Fruit fly (Drosophila melanogaster) whole organism, prepupa: Measurements from ENCODE around the gene SPARC.

Experiments
- Blimp-1 ChIP-seq: fragments of 200-800 bp; sonication (Bioruptor generic); optimal IDR thresholded peaks from 3 replicates; lab custom pipeline; 2017; ENCODE audit warnings: missing biosample characterization, missing genetic modification characterization, mild to moderate bottlenecking, moderate library complexity, missing genetic modification reagents
- CG10631 ChIP-seq: fragments of 200-800 bp; sonication (Bioruptor generic); optimal IDR thresholded peaks from 2 replicates; lab custom pipeline; 2016; ENCODE audit warnings: missing biosample characterization, missing genetic modification characterization
- CG10669 ChIP-seq: fragments of 200-800 bp; sonication (Bioruptor generic); optimal IDR thresholded peaks from 3 replicates; lab custom pipeline; 2018; ENCODE audit warnings: missing biosample characterization, mild to moderate bottlenecking, missing genetic modification characterization, moderate library complexity
- CG11294 ChIP-seq: fragments of 200-800 bp; sonication (Bioruptor generic); IDR thresholded peaks from 2 replicates; pipeline ENCODE4 v1.3.6; 2022; ENCODE audit warnings: missing biosample characterization, missing genetic modification characterization
- CG11762 ChIP-seq: fragments of 200-800 bp; sonication (Bioruptor generic); optimal IDR thresholded peaks from 3 replicates; lab custom pipeline; 2016; ENCODE audit warnings: missing biosample characterization, missing genetic modification characterization; ENCODE audit not compliant: insufficient read depth
- CG11902 ChIP-seq: fragments of 200-800 bp; sonication (Bioruptor generic); optimal IDR thresholded peaks from 3 replicates; lab custom pipeline; 2016; ENCODE audit warnings: missing biosample characterization, missing genetic modification characterization
- CG15336 ChIP-seq: fragments of 200-800 bp; sonication (Bioruptor generic); IDR thresholded peaks from 2 replicates; pipeline ENCODE4 v1.3.6; 2022; ENCODE audit warnings: missing biosample characterization, missing genetic modification characterization
- CG1621 ChIP-seq: fragments of 200-800 bp; sonication (Bioruptor generic); optimal IDR thresholded peaks from 3 replicates; lab custom pipeline; 2018; ENCODE audit warnings: missing biosample characterization, mild to moderate bottlenecking, missing genetic modification characterization
- CG3032 ChIP-seq: fragments of 200-800 bp; optimal IDR thresholded peaks from 2 replicates; lab custom pipeline; 2019; ENCODE audit warnings: missing biosample characterization, mild to moderate bottlenecking, missing genetic modification characterization, moderate library complexity
- CG31627 ChIP-seq: fragments of 200-800 bp; sonication (Bioruptor generic); optimal IDR thresholded peaks from 3 replicates; lab custom pipeline; 2016; ENCODE audit warnings: missing biosample characterization, missing genetic modification characterization
- CG32006 ChIP-seq: fragments of 200-800 bp; sonication (Bioruptor generic); optimal IDR thresholded peaks from 3 replicates; lab custom pipeline; 2017; ENCODE audit warnings: missing biosample characterization, mild to moderate bottlenecking, missing genetic modification characterization
- CG3919 ChIP-seq: fragments of 200-800 bp; sonication (Bioruptor generic); optimal IDR thresholded peaks from 3 replicates; lab custom pipeline; 2016; ENCODE audit warnings: missing biosample characterization, missing genetic modification characterization
- CG6163 ChIP-seq: fragments of 200-800 bp; sonication (Bioruptor generic); IDR thresholded peaks from 3 replicates; pipeline ENCODE4 v1.3.6; 2022; ENCODE audit warnings: missing biosample characterization, missing genetic modification characterization
- CG6792 ChIP-seq: fragments of 200-800 bp; sonication (Bioruptor generic); optimal IDR thresholded peaks from 3 replicates; lab custom pipeline; 2016; ENCODE audit warnings: missing biosample characterization, missing genetic modification characterization
- CG6808 ChIP-seq: fragments of 200-800 bp; sonication (Bioruptor generic); optimal IDR thresholded peaks from 3 replicates; lab custom pipeline; 2017; ENCODE audit warnings: missing biosample characterization, missing genetic modification characterization, mild to moderate bottlenecking, moderate library complexity, missing genetic modification reagents
- CG6854 ChIP-seq: fragments of 200-800 bp; sonication (Bioruptor generic); optimal IDR thresholded peaks from 2 replicates; lab custom pipeline; 2017; ENCODE audit warnings: missing biosample characterization, mild to moderate bottlenecking, missing genetic modification characterization
- CG7368 ChIP-seq: fragments of 200-800 bp; sonication (Bioruptor generic); optimal IDR thresholded peaks from 3 replicates; lab custom pipeline; 2016; ENCODE audit warnings: missing biosample characterization, missing genetic modification characterization
- CG8319 ChIP-seq: fragments of 200-800 bp; sonication (Bioruptor generic); optimal IDR thresholded peaks from 3 replicates; lab custom pipeline; 2016; ENCODE audit warnings: missing biosample characterization, missing genetic modification characterization
- CG8632 ChIP-seq: fragments of 200-800 bp; sonication (Bioruptor generic); optimal IDR thresholded peaks from 3 replicates; lab custom pipeline; 2016; ENCODE audit warnings: missing biosample characterization, missing genetic modification characterization
- CG9139 ChIP-seq: fragments of 200-800 bp; sonication (Bioruptor generic); optimal IDR thresholded peaks from 3 replicates; lab custom pipeline; 2017; ENCODE audit warnings: missing biosample characterization, mild to moderate bottlenecking, missing genetic modification characterization
- Eip75B ChIP-seq: fragments of 200-800 bp; sonication (Bioruptor generic); optimal IDR thresholded peaks from 3 replicates; lab custom pipeline; 2016; ENCODE audit warnings: missing biosample characterization, missing genetic modification characterization
- Eip78C ChIP-seq: fragments of 200-800 bp; sonication (Bioruptor generic); peaks from one replicate; lab custom pipeline; 2016; ENCODE audit warnings: missing biosample characterization, missing genetic modification characterization
- Eip93F ChIP-seq: fragments of 200-800 bp; sonication (Bioruptor generic); optimal IDR thresholded peaks from 2 replicates; lab custom pipeline; 2016; ENCODE audit warnings: missing biosample characterization, mild to moderate bottlenecking, missing genetic modification characterization
- Ets21C ChIP-seq: fragments of 200-800 bp; sonication (Bioruptor generic); optimal IDR thresholded peaks from 3 replicates; lab custom pipeline; 2016; ENCODE audit warnings: missing biosample characterization, missing genetic modification characterization
- Gug ChIP-seq: fragments of 200-800 bp; sonication (Bioruptor generic); IDR thresholded peaks from 2 replicates; pipeline ENCODE4 v1.3.6; 2022; ENCODE audit warnings: missing biosample characterization, missing genetic modification characterization
- Hr38 ChIP-seq: sonication (Bioruptor generic); optimal IDR thresholded peaks from 2 replicates; lab custom pipeline; 2016; ENCODE audit warnings: missing biosample characterization, missing genetic modification characterization
- Hr4 ChIP-seq: fragments of 200-800 bp; sonication (Bioruptor generic); optimal IDR thresholded peaks from 3 replicates; lab custom pipeline; 2016; ENCODE audit warnings: missing biosample characterization, missing genetic modification characterization
- Lpt ChIP-seq: fragments of 200-800 bp; sonication (Bioruptor generic); optimal IDR thresholded peaks from 3 replicates; lab custom pipeline; 2016; ENCODE audit warnings: missing biosample characterization, missing genetic modification characterization
- Met ChIP-seq: fragments of 200-800 bp; sonication (Bioruptor generic); optimal IDR thresholded peaks from 3 replicates; lab custom pipeline; 2016; ENCODE audit warnings: missing biosample characterization, missing genetic modification characterization
- OdsH ChIP-seq: fragments of 200-800 bp; sonication (Bioruptor generic); optimal IDR thresholded peaks from 3 replicates; lab custom pipeline; 2016; ENCODE audit warnings: missing biosample characterization, missing genetic modification characterization
- Smox ChIP-seq: fragments of 200-800 bp; sonication (Bioruptor generic); optimal IDR thresholded peaks from 3 replicates; lab custom pipeline; 2016; ENCODE audit warnings: missing biosample characterization, missing genetic modification characterization
- Sox102F ChIP-seq: fragments of 200-800 bp; sonication (Bioruptor generic); optimal IDR thresholded peaks from 2 replicates; lab custom pipeline; 2016; ENCODE audit warnings: missing biosample characterization, mild to moderate bottlenecking, missing genetic modification characterization
- Sox14 ChIP-seq: fragments of 200-800 bp; sonication (Bioruptor generic); optimal IDR thresholded peaks from 3 replicates; lab custom pipeline; 2016; ENCODE audit warnings: missing biosample characterization, missing genetic modification characterization
- achi ChIP-seq: fragments of 200-800 bp; sonication (Bioruptor generic); optimal IDR thresholded peaks from 3 replicates; lab custom pipeline; 2016; ENCODE audit warnings: missing biosample characterization, missing genetic modification characterization
- cyc ChIP-seq: fragments of 200-800 bp; sonication (Bioruptor generic); optimal IDR thresholded peaks from 3 replicates; lab custom pipeline; 2016; ENCODE audit warnings: missing biosample characterization, missing genetic modification characterization
- dac ChIP-seq: fragments of 200-800 bp; sonication (Bioruptor generic); optimal IDR thresholded peaks from 2 replicates; lab custom pipeline; 2017; ENCODE audit warnings: missing biosample characterization, mild to moderate bottlenecking, missing genetic modification characterization
- eg ChIP-seq: fragments of 200-800 bp; sonication (Bioruptor generic); IDR thresholded peaks from 3 replicates; pipeline ENCODE4 v1.3.6; 2022; ENCODE audit warnings: missing biosample characterization, missing genetic modification characterization
- fd59A ChIP-seq: fragments of 200-800 bp; sonication (Bioruptor generic); optimal IDR thresholded peaks from 2 replicates; lab custom pipeline; 2017; ENCODE audit warnings: missing biosample characterization, mild to moderate bottlenecking, missing genetic modification characterization, missing genetic modification reagents
- fd85E ChIP-seq: fragments of 200-800 bp; sonication (Bioruptor generic); optimal IDR thresholded peaks from 3 replicates; lab custom pipeline; 2016; ENCODE audit warnings: missing biosample characterization, missing genetic modification characterization
- net ChIP-seq: fragments of 200-800 bp; sonication (Bioruptor generic); optimal IDR thresholded peaks from 3 replicates; lab custom pipeline; 2016; ENCODE audit warnings: missing biosample characterization, missing genetic modification characterization
- spab ChIP-seq: fragments of 200-800 bp; sonication (Bioruptor generic); optimal IDR thresholded peaks from 2 replicates; lab custom pipeline; 2017; ENCODE audit warnings: missing biosample characterization, mild to moderate bottlenecking, missing genetic modification characterization, missing genetic modification reagents
- ss ChIP-seq, 2 experiments: fragments of 200-800 bp; sonication (Bioruptor generic); optimal IDR thresholded peaks; 2 replicates in 1 of 2; 3 replicates in 1 of 2; lab custom pipeline; 2017 to 2018; ENCODE audit warnings: mild to moderate bottlenecking in 2 of 2, missing biosample characterization in 2 of 2, missing genetic modification characterization in 2 of 2, moderate library complexity in 1 of 2
- svp ChIP-seq: fragments of 200-800 bp; sonication (Bioruptor generic); peaks from one replicate; lab custom pipeline; 2016; ENCODE audit warnings: missing biosample characterization, missing genetic modification characterization
- vri ChIP-seq: fragments of 200-800 bp; sonication (Bioruptor generic); optimal IDR thresholded peaks from 3 replicates; lab custom pipeline; 2016; ENCODE audit warnings: missing biosample characterization, mild to moderate bottlenecking, missing genetic modification characterization

The SPARC gene

dm6 chr3R:26899982-26900381 lies 28.2 kb upstream of the SPARC start (continued):
- TF ChIP-seq CG32006 (GFP tag; lab: Kevin White, UChicago) (peak; percentile 68), CG11762 (GFP tag; lab: Kevin White, UChicago) (peak; percentile 5)

- TF ChIP-seq CG11762 (GFP tag; lab: Kevin White, UChicago) (no peak), CG6792 (no peak), CG10631 (GFP tag; lab: Kevin White, UChicago) (no peak), net (GFP tag; lab: Kevin White, UChicago) (no peak), dac (GFP tag; lab: Kevin White, UChicago) (no peak), svp (no peak)
Measured at dm6 chr3R:26897302-26897701, 25.5 kb upstream of the SPARC start.

dm6 chr3R:26896260-26896659 lies 24.5 kb upstream of the SPARC start:
- TF ChIP-seq fd59A (GFP tag; lab: Kevin White, UChicago) (no peak), CG15336 (GFP tag; lab: Robert Waterston, UW) (0 out of 2 replicates have a peak, but pooled peaks have one; percentile 11), vri (peak; percentile 15)

- TF ChIP-seq CG8632 (GFP tag; lab: Kevin White, UChicago): peak; percentile 32
- TF ChIP-seq Met (GFP tag; lab: Kevin White, UChicago): peak; percentile 64
- TF ChIP-seq spab (GFP tag; lab: Kevin White, UChicago): peak; percentile 17
- TF ChIP-seq Hr38: no peak
- TF ChIP-seq CG6808 (GFP tag; lab: Kevin White, UChicago): no peak
- TF ChIP-seq Smox (GFP tag; lab: Kevin White, UChicago): peak; percentile 55
- no peak for TF ChIP-seq Blimp-1 (GFP tag; lab: Kevin White, UChicago)
- peak; percentile 61 for TF ChIP-seq CG3919 (GFP tag; lab: Kevin White, UChicago)
- peak; percentile 31; the same call in 1 of the 2 replicates for TF ChIP-seq Gug (GFP tag; lab: Robert Waterston, UW)
- peak; percentile 53 for TF ChIP-seq achi (GFP tag; lab: Kevin White, UChicago)
- peak; percentile 47 for TF ChIP-seq OdsH (GFP tag; lab: Kevin White, UChicago)
- TF ChIP-seq CG11902 (GFP tag; lab: Kevin White, UChicago): peak; percentile 4
- TF ChIP-seq Sox14 (GFP tag; lab: Kevin White, UChicago): peak; percentile 64
- peak; percentile 14 for TF ChIP-seq CG1621 (tag; lab: Kevin White, UChicago)
- TF ChIP-seq CG3032 (tag; lab: Kevin White, UChicago): no peak
- no peak for TF ChIP-seq fd85E (GFP tag; lab: Kevin White, UChicago)
- peak; percentile 54; the same call in 1 of the 3 replicates for TF ChIP-seq CG6163 (GFP tag; lab: Robert Waterston, UW)
- TF ChIP-seq CG9139 (GFP tag; lab: Kevin White, UChicago): no peak
- peak; percentile 35 for TF ChIP-seq net (GFP tag; lab: Kevin White, UChicago)
- peak; percentile 17 for TF ChIP-seq CG7368 (GFP tag; lab: Kevin White, UChicago)
- TF ChIP-seq Eip78C (GFP tag; lab: Kevin White, UChicago): peak; percentile 81
- TF ChIP-seq CG10669 (GFP tag; lab: Kevin White, UChicago): peak; percentile 11
- no peak for TF ChIP-seq fd59A (GFP tag; lab: Kevin White, UChicago)
- peak; percentile 8 for TF ChIP-seq Hr4 (GFP tag; lab: Kevin White, UChicago)
- peak; percentile 45 for TF ChIP-seq Eip75B (GFP tag; lab: Kevin White, UChicago)
- peak; percentile 38 for TF ChIP-seq CG6792
- no peak for TF ChIP-seq CG6854 (GFP tag; lab: Kevin White, UChicago)
- TF ChIP-seq Lpt (GFP tag; lab: Kevin White, UChicago): peak; percentile 1
- peak; percentile 28 for TF ChIP-seq Ets21C (GFP tag; lab: Kevin White, UChicago)
- no peak for TF ChIP-seq CG8319 (GFP tag; lab: Kevin White, UChicago)
- TF ChIP-seq eg: peak; percentile 33; the same call in 1 of the 3 replicates
- TF ChIP-seq cyc: peak; percentile 40
- no peak for TF ChIP-seq Eip93F (GFP tag; lab: Kevin White, UChicago)
- peak; percentile 3 for TF ChIP-seq dac (GFP tag; lab: Kevin White, UChicago)
- TF ChIP-seq Sox102F (GFP tag; lab: Kevin White, UChicago): peak; percentile 51
- TF ChIP-seq ss (GFP tag; optimal IDR thresholded peaks at IDR 0.05; lab: Kevin White, UChicago): peak in 1 of 2 experiments; percentile 11
- TF ChIP-seq CG11294 (GFP tag; lab: Robert Waterston, UW): no peak
- TF ChIP-seq CG31627 (GFP tag; lab: Kevin White, UChicago): peak; percentile 53
Measured at dm6 chr3R:26893621-26894316, 22.0 kb upstream of the SPARC start.
